Worm (Caenorhabditis elegans): ENCODE results near the gene C01G12.13.

The C01G12.13 gene

ce11 chrII:14602735-14603134, 26.2 kb downstream of the C01G12.13 start:
- TF ChIP-seq ztf-6 (GFP tag; IDR thresholded peaks at IDR 0.05) (no peak), nhr-120 (GFP tag; IDR thresholded peaks at IDR 0.05) (no peak), ekl-4 (GFP tag; IDR thresholded peaks at IDR 0.05) (no peak), pbrm-1 (GFP tag; IDR thresholded peaks at IDR 0.05) (no peak), Y53G8AR.9 (GFP tag; conservative IDR thresholded peaks at IDR 0.05) (no peak), somi-1 (GFP tag; optimal IDR thresholded peaks at IDR 0.05) (no peak), nfya-2 (GFP tag; IDR thresholded peaks at IDR 0.05) (no peak), cebp-2 (GFP tag; IDR thresholded peaks at IDR 0.05) (no peak), nhr-179 (tag; optimal IDR thresholded peaks at IDR 0.05) (no peak), F49E8.2 (tag; optimal IDR thresholded peaks at IDR 0.05; ENCODE audit: insufficient read depth) (no peak)

ce11 chrII:14604261-14604660, 27.7 kb downstream of the C01G12.13 start:
- TF ChIP-seq ama-1 (optimal IDR thresholded peaks at IDR 0.05) (peak; percentile 60), ama-1 (GFP tag; optimal IDR thresholded peaks at IDR 0.05) (no peak), nhr-179 (tag; optimal IDR thresholded peaks at IDR 0.05) (no peak)

DNA sequence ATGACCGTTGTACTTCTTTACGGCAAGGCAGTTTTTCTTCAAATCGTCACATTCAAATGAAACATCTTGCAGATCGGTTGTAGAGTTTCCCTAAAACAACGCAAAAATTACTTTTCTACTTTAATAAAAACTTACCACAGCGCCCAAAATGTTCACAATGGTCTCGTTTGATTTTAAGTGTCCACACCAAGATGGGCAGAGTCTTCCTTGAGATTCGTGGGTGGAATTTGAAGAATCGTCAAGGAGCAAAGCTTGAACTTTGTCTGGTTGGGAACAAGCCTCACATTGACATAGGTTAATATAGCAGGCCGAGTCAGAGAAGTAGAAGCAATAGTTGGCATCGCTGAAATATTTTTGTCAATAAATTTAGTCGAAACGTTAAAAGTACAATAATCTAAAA, 28.5 kb downstream of the C01G12.13 start:
- TF ChIP-seq nhr-27 (tag; optimal IDR thresholded peaks at IDR 0.05) (no peak), unc-130 (GFP tag; optimal IDR thresholded peaks at IDR 0.05) (no peak), K11D2.4 (GFP tag; IDR thresholded peaks at IDR 0.05) (no peak), rec-8 (tag; optimal IDR thresholded peaks at IDR 0.05) (no peak), sptf-2 (GFP tag; optimal IDR thresholded peaks at IDR 0.05) (no peak), nhr-120 (GFP tag; IDR thresholded peaks at IDR 0.05) (no peak), let-607 (tag; optimal IDR thresholded peaks at IDR 0.05) (no peak), rpc-1 (optimal IDR thresholded peaks at IDR 0.05) (no peak), rpc-1 (tag; optimal IDR thresholded peaks at IDR 0.05) (no peak), C17E4.6 (GFP tag; IDR thresholded peaks at IDR 0.05) (no peak), tlf-1 (GFP tag; optimal IDR thresholded peaks at IDR 0.05) (no peak), B0019.2 (GFP tag; conservative IDR thresholded peaks at IDR 0.05) (no peak), madf-6 (GFP tag; IDR thresholded peaks at IDR 0.05) (no peak), mxl-1 (tag; optimal IDR thresholded peaks at IDR 0.05) (no peak), egrh-3 (GFP tag; IDR thresholded peaks at IDR 0.05) (no peak), mel-28 (tag; optimal IDR thresholded peaks at IDR 0.05; ENCODE audit: borderline replicate concordance) (no peak), F37B4.10 (GFP tag; IDR thresholded peaks at IDR 0.05) (no peak), F55B11.4 (tag; optimal IDR thresholded peaks at IDR 0.05; ENCODE audit: borderline replicate concordance, insufficient read depth) (no peak), Y79H2A.3 (GFP tag; conservative IDR thresholded peaks at IDR 0.05) (no peak)

DNA sequence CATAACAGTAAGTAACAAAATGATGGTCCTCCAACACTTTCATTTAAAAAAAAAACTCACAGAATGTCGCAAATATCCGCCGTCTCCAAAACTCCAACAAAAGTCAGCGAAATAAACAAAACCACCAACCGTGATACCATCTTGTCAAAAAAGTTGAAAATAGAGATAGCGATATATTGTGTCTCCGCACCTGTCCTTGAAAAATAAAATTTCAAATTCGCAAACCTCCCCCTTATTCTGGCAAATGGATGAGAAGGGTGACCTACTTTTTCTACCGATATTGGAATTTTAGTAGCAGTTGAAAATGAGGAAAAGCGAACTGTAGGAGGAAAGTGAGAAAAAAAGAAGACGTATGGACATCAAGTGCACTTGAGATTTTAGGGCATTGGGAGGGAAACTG, 28.9 kb downstream of the C01G12.13 start, which contains the start of gene F19H8.2:
Gene F19H8.2 (minus strand): TSS at position 391 of the 400 bp plus-strand sequence.
- TF ChIP-seq T07F8.4 (tag; optimal IDR thresholded peaks at IDR 0.05) (no peak), ztf-18 (tag; optimal IDR thresholded peaks at IDR 0.05) (no peak), ztf-25 (GFP tag; IDR thresholded peaks at IDR 0.05) (no peak), dpl-1 (GFP tag; optimal IDR thresholded peaks at IDR 0.05) (no peak), ceh-27 (GFP tag; optimal IDR thresholded peaks at IDR 0.05) (peak; percentile 32), K11D2.4 (GFP tag; IDR thresholded peaks at IDR 0.05) (no peak), aptf-2 (GFP tag; conservative IDR thresholded peaks at IDR 0.05) (no peak), Y53G8AR.9 (GFP tag; conservative IDR thresholded peaks at IDR 0.05) (0 out of 2 replicates have a peak, but pooled peaks have one; percentile 34)
